Fruit fly (Drosophila melanogaster): Measurements from ENCODE around the gene CG12576.

The CG12576 gene

dm6 chrX:22491028-22491769, 9.0 kb upstream of the CG12576 start (continued):
- peak; percentile 41 for TF ChIP-seq CG12155 (GFP tag; optimal IDR thresholded peaks at IDR 0.05)
- TF ChIP-seq CG15696 (tag; optimal IDR thresholded peaks at IDR 0.05) = no peak
- peak; percentile 65 for TF ChIP-seq dysf (GFP tag; IDR thresholded peaks at IDR 0.05)
- TF ChIP-seq hth (optimal IDR thresholded peaks at IDR 0.05) = no peak
- peak; percentile 57 for TF ChIP-seq CG2712 (tag; optimal IDR thresholded peaks at IDR 0.05)
- TF ChIP-seq CG7745 (tag; optimal IDR thresholded peaks at IDR 0.05) = no peak
- peak; percentile 46 for TF ChIP-seq Six4 (GFP tag; optimal IDR thresholded peaks at IDR 0.05)
- no peak for TF ChIP-seq Doc2 (GFP tag; IDR thresholded peaks at IDR 0.05)
- peak; percentile 38 for TF ChIP-seq gsb-n (tag; optimal IDR thresholded peaks at IDR 0.05)
- peak; percentile 19 for TF ChIP-seq corto (GFP tag; optimal IDR thresholded peaks at IDR 0.05)
- TF ChIP-seq CG4282 (GFP tag; optimal IDR thresholded peaks at IDR 0.05) = no peak
- TF ChIP-seq klu (GFP tag; IDR thresholded peaks at IDR 0.05) = no peak; the same call in 1 of the 2 replicates
- TF ChIP-seq CG30403 (GFP tag; optimal IDR thresholded peaks at IDR 0.05) = peak; percentile 76
- TF ChIP-seq jumu (GFP tag; optimal IDR thresholded peaks at IDR 0.05) = no peak
- TF ChIP-seq Hsf (GFP tag; optimal IDR thresholded peaks at IDR 0.05) = peak; percentile 18
- peak; percentile 63 for TF ChIP-seq CG4424 (GFP tag; optimal IDR thresholded peaks at IDR 0.05)
- TF ChIP-seq CG10267 (tag; optimal IDR thresholded peaks at IDR 0.05) = peak; percentile 56
- peak; percentile 2 for TF ChIP-seq trh (GFP tag; optimal IDR thresholded peaks at IDR 0.05)
- peak; percentile 66 for TF ChIP-seq dmrt99B (tag; optimal IDR thresholded peaks at IDR 0.05)
- TF ChIP-seq CG9727 (GFP tag; optimal IDR thresholded peaks at IDR 0.05) = peak; percentile 80
- TF ChIP-seq Kr (GFP tag; optimal IDR thresholded peaks at IDR 0.05) = no peak
- TF ChIP-seq CG4730 (GFP tag; IDR thresholded peaks at IDR 0.05) = 0 out of 2 replicates have a peak, but pooled peaks have one; percentile 29
- TF ChIP-seq gem (tag; optimal IDR thresholded peaks at IDR 0.05) = peak; percentile 84
- peak; percentile 74 for TF ChIP-seq CG7839 (tag; optimal IDR thresholded peaks at IDR 0.05)
- TF ChIP-seq NC2β (GFP tag; optimal IDR thresholded peaks at IDR 0.05) = no peak
- TF ChIP-seq Stat92E (GFP tag; optimal IDR thresholded peaks at IDR 0.05) = no peak
- no peak for TF ChIP-seq cas (GFP tag; IDR thresholded peaks at IDR 0.05)
- peak; percentile 22 for TF ChIP-seq Antp (GFP tag; optimal IDR thresholded peaks at IDR 0.05)
- peak; percentile 48 for TF ChIP-seq CG31224 (GFP tag; IDR thresholded peaks at IDR 0.05)
- TF ChIP-seq aop (GFP tag; IDR thresholded peaks at IDR 0.05) = no peak
- peak; percentile 33 for TF ChIP-seq mirr (GFP tag; optimal IDR thresholded peaks at IDR 0.05)
- peak; percentile 23; the same call in 1 of the 2 replicates for TF ChIP-seq Bgb (GFP tag; IDR thresholded peaks at IDR 0.05; ENCODE audit: partially characterized antibody)
- TF ChIP-seq CG18262 (tag; optimal IDR thresholded peaks at IDR 0.05) = peak; percentile 73
- no peak for TF ChIP-seq HLH4C (GFP tag; IDR thresholded peaks at IDR 0.05; ENCODE audit: partially characterized antibody)
- TF ChIP-seq CG7556 (GFP tag; optimal IDR thresholded peaks at IDR 0.05) = peak; percentile 89
- no peak for TF ChIP-seq zen2 (GFP tag; IDR thresholded peaks at IDR 0.05; ENCODE audit: partially characterized antibody)
- TF ChIP-seq CG12299 (tag; optimal IDR thresholded peaks at IDR 0.05) = no peak
- TF ChIP-seq B-H2 (GFP tag; optimal IDR thresholded peaks at IDR 0.05) = no peak
- TF ChIP-seq seq (GFP tag; IDR thresholded peaks at IDR 0.05) = no peak
- TF ChIP-seq ci (GFP tag; IDR thresholded peaks at IDR 0.05) = peak; percentile 49; the same call in 2 of the 3 replicates
- peak; percentile 71 for TF ChIP-seq Ssrp (tag; optimal IDR thresholded peaks at IDR 0.05)
- TF ChIP-seq phol (tag; optimal IDR thresholded peaks at IDR 0.05) = peak; percentile 75
- TF ChIP-seq CG15073 (GFP tag; optimal IDR thresholded peaks at IDR 0.05) = no peak
- peak; percentile 31; the same call in 1 of the 2 replicates for TF ChIP-seq Ada2b (GFP tag; IDR thresholded peaks at IDR 0.05)
- TF ChIP-seq Hmr (GFP tag; optimal IDR thresholded peaks at IDR 0.05) = peak; percentile 63
- peak; percentile 48 for TF ChIP-seq CG1233 (GFP tag; optimal IDR thresholded peaks at IDR 0.05)
- peak; percentile 59 for TF ChIP-seq ind (GFP tag; optimal IDR thresholded peaks at IDR 0.05)
- no peak for TF ChIP-seq CG4707 (GFP tag; optimal IDR thresholded peaks at IDR 0.05)
- peak; percentile 13 for TF ChIP-seq kay (GFP tag; optimal IDR thresholded peaks at IDR 0.05)

Data from whole organism, embryonic.